Worm (Caenorhabditis elegans) whole organism, dauer: ENCODE measurements around the gene C50H2.4.

Experiments
- unc-62 ChIP-seq: sonication (generic microtip); optimal IDR thresholded peaks from 2 replicates; lab custom pipeline; 2017; ENCODE audit warnings: missing biosample characterization, missing genetic modification reagents, missing genetic modification characterization

Gene C50H2.4

DNA sequence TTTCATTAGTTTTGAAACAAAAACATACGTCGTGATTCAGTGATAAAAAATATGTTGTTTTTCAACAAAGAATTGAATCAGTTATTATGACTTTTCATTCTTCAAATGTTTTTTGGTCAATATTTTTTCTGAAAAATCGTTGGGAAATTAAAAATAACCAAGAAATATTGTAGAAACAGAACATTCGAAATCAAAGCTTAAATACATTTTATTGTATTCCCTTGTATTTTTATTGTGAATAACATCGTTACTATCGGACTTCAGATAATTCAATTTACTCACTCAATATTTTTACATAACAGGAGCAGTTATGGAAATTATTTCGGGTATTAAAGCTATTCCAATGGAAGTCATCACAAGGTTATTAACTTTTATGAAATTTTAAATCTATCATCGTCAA lies at the start of gene C50H2.4:
Gene C50H2.4 (plus strand): TSS at position 301 of the 400 bp plus-strand sequence.
- TF ChIP-seq unc-62 (GFP tag; lab: Kevin White, UChicago), result no peak

DNA sequence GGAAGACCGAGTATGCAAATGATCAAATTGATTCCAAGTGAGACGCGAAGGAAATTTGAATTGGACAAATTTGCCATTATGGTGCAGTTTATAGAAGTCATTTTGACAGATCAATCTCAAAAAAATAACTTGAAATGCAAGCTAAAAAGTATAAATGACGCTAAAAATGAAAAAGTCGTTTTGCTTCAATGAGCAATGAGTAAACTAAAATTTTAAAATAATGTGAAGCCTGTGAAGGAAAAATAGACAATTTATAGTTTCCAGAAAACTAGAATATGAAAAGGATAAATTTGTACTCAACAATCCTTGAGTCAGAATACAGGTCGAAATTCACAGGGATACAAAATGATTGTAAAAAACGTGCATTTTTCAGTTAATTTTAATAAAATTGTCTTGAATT lies 48.5 kb upstream of the C50H2.4 start, which contains the start of gene srab-17:
Gene srab-17 (minus strand): TSS at position 101 of the 400 bp plus-strand sequence.
- no peak for TF ChIP-seq unc-62 (GFP tag; lab: Kevin White, UChicago)

DNA sequence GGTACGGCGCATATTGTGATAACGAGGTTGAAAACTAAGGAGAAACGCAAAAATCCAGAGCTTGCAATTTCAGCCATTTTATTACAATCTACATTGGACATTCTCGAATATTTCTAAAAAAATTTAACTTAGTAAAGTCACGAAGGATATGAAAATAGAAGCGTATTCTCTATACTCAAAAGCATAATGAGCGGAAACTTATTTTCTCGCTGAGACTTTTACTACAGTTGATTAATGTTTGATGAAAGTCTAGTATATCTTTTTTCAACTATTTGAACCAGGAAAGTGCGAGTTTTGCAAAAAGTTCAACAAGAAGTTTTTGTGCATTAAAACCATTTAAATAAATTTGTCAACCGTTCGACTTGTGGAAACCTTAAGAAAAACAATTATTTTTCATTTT lies 45.4 kb upstream of the C50H2.4 start, which contains the start of gene srab-18:
Gene srab-18 (minus strand): TSS at position 101 of the 400 bp plus-strand sequence.
- TF ChIP-seq unc-62 (GFP tag; lab: Kevin White, UChicago), result no peak

DNA sequence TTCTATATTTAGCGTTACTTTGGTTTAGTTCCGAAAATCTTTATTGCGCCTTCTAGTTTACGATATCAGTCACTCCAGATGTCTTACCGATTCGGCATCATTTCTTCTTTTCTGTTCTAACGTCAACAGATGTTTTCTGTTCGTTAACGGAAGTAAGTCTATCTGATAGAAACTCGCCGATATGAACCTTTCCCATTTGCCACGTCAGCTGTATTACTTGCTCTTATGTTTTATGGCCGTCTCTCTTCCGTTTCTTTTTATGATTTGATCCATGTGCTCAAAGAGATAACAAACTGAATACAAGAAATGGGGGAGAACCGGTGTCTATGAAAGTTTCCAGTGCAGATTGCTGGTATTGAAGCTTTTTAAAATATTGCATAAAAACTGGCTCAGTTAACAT lies 37.4 kb upstream of the C50H2.4 start, which contains the start of gene srab-26:
Gene srab-26 (minus strand): TSS at position 101 of the 400 bp plus-strand sequence.
- no peak for TF ChIP-seq unc-62 (GFP tag; lab: Kevin White, UChicago)

DNA sequence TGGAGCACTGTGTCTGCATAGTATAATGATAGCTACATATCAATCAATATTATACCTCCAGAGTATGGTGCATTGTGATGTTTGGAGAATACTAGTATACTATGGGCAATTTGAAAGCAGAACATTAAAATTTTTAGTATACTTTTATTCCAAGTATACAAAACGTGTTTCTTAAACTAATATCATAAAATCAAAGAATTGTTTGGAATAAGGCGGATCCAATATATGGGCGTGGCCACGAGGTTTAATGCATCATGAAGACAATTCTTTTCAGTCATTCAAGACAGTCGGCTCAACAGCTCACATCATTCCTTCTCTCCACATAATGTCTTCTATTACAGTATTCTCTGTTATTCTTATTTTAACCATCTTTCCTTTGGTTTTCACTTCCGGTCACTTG lies 36.9 kb upstream of the C50H2.4 start, which contains the start of gene sdz-31:
Gene sdz-31 (plus strand): TSS at position 301 of the 400 bp plus-strand sequence.
- TF ChIP-seq unc-62 (GFP tag; lab: Kevin White, UChicago), result no peak

DNA sequence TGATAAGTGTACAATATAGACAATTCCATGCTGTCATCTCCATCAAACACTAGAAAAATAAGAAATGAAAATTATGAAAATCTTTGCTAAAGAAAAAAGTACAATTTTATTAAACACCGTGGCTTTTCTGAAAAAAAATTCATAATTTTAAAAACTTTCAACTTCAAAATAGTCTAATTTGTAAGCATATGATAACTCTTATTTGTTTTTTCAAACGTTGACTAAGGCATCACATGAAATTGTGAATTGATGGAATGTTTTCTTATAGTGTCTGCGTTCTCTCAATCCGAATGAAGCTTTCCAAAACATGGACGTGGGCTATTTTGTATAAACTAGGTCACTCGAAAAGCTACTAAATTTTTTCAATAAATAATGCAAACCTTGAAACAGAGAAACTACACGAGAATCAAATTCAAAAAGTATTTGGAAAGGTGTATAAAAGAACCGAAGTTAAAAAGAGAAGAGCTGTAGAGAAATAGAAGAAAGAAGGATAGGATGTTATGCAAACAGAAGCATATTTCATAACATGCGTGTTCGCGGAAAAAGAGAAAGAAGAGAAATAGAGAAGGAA lies 30.8 kb upstream of the C50H2.4 start, which contains the start of gene clp-9:
Gene clp-9 (minus strand): TSS at position 51 of the 571 bp plus-strand sequence.
- TF ChIP-seq unc-62 (GFP tag; lab: Kevin White, UChicago), result no peak

DNA sequence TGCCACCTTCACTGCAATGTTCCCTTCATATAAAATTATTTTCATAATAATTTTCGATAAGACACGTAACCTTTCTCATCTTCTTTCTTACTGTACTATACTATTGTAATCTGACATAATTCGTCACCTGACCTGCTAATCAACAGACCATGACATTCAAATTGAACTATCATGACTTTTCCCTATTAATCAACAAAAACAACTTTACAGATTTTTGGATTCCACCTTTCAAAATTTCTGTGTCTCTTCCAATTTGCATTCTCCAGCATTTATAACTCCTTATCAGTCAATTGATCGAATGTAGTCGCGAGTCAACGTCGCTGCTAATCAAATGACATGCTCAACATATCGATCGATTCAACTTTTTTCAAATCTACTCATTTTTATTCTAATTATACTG lies 27.1 kb upstream of the C50H2.4 start, which contains the start of gene fshr-1:
Gene fshr-1 (plus strand): TSS at position 209 of the 400 bp plus-strand sequence.
- TF ChIP-seq unc-62 (GFP tag; lab: Kevin White, UChicago), result no peak

DNA sequence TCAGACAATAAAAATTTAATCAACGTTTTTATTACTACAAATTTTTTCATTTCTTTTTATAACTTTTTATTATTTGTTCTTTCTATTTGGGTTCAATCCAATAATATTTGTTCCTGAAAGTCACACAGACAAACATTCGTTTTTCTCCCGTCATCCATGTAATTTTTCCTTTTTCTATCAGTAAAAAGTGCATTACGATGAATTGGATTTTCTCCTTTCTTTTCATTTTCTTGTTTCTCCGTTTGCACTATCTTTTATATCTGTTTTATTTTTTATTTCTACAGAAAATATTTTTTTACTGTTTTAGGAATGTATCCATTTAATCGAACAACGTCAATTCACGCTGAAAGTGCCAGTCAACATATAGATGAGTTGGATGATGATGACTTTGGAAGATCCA lies 17.5 kb upstream of the C50H2.4 start, which contains the start of gene egl-47:
Gene egl-47 (plus strand): TSS at position 301 of the 400 bp plus-strand sequence.
- no peak for TF ChIP-seq unc-62 (GFP tag; lab: Kevin White, UChicago)

DNA sequence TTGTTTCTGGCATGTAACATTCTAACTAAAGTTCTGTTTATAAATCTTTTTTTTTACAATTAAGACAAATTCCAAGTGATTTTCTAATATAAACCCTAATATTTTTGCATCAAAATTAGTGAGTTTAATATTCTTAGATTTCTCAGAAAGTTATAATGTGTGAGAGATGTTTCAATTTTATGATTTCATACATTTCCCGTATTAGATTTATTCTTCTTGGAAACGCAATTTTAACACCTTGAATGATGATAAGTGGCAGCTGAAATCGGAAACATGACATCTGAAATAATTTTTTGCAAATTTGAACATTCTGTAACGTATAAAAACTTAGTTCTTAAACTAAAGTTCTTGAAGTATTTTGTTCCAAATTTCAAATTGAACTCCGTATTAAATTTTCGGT lies 15.6 kb upstream of the C50H2.4 start:
- no peak for TF ChIP-seq unc-62 (GFP tag; lab: Kevin White, UChicago)

DNA sequence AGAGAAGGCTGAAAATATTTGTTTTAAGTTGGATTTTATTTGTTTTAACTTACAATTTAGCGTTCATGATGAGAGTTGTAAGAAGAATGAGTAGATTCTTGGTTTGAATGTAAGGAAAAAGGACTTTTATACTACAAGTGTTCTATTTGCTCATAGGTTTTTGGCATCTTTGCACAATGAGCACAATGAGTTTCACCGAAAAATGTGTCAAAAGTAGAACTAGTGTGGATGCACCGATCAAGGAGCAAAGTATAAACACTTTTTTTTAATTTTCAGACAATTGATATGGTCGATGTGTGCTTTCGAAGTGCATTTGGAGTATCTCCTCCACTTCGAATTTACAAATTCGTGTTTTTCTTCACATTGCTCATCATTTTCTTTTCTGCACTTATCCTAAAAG lies 10.7 kb upstream of the C50H2.4 start, which contains the start of gene fipr-11:
Gene fipr-11 (minus strand): TSS at position 101 of the 400 bp plus-strand sequence.
- TF ChIP-seq unc-62 (GFP tag; lab: Kevin White, UChicago), result no peak

DNA sequence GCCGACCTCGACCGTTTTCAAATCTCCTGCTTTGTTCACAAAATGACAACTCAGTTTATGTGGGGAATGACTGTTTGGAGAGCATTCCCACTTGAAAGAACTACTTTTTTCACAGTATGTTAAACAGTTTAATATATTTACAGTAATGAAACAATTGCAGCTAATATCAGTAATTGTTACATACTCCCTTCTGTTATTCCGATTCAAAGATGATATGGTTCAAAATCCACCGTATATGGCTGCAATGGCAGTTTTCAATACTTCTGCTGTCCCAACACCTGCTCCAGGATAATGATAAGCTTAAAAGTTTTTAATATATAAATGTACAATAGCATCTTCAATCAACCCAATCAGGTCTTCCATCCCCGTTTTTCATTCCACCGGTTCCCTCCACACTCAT lies 9.6 kb upstream of the C50H2.4 start:
- TF ChIP-seq unc-62 (GFP tag; lab: Kevin White, UChicago), result no peak

DNA sequence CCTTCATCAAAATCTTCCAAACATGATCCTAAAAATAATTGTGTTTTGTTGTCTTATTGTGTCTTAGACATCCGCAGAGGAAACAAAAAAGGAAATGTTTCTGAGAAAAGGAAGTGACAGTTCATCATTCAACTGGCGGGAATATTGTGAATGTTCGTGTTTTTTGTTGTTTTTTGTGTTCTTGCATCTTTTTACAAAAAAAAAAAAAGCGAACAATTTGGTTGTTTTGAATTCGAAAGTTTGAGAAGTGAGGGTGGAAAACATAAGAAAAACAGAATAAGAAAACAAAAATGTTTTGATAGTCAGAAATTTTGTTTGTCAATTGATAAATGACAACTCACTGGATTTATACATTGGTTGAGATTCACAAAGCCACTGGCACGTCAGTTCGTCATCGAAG lies 7.1 kb upstream of the C50H2.4 start:
- TF ChIP-seq unc-62 (GFP tag; lab: Kevin White, UChicago), result no peak

DNA sequence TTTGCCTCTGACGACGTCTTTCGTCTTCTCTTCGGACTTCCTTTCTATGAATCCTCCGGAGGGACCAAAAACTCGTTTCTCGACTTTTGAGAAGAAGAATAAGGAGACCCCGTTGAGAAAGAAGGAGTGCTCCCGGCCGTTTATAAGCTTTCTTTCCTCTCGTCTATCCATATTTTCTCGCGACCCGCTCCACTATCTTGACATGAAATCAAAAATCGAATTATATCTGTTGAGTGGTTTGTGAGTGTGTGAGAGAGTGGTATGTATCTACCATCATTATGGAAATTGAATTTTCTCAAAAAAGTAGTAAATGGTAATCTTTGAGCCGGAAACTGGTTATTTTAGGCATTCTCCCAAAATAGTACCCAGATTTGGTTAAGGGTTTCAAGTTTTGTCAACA lies 5.6 kb upstream of the C50H2.4 start:
- TF ChIP-seq unc-62 (GFP tag; lab: Kevin White, UChicago), result no peak

DNA sequence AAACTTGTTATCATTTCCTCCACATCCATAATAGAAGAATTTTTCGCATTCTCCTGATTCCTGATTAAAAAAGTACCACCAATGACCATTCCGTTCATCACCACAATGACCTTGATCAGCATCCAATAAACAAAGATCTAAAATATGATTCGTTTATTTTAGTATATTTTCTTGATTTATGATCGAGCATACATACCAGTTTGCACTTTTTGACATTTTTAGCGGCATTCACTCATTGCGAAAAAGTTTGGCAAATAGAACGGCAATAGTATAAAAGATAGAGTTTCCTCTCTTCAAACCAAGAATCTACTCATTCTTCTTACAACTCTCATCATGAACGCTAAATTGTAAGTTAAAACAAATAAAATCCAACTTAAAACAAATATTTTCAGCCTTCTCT lies 2.9 kb upstream of the C50H2.4 start, which contains the start of gene fipr-10:
Gene fipr-10 (plus strand): TSS at position 301 of the 400 bp plus-strand sequence.
- no peak for TF ChIP-seq unc-62 (GFP tag; lab: Kevin White, UChicago)

DNA sequence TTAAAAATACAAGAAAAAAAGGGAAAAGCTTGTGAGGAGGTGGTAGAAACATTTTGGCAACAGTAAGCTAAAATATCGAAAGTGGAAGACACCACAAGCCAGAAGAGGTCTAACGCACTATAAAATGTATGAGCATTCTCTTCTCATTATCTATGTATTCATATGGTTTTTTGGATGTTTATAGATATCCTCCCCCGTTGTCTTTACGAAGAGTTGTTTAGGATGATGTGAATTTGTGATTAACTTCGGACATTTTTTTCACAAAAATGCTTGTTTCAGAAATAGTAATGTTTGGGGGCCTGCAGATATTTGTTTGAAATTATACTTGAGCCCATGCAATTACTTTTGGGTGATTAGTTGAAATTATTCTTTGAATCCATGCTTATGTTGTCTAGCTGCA lies 1.7 kb upstream of the C50H2.4 start, which contains the start of gene mec-9:
Gene mec-9 (minus strand): TSS at position 101 of the 400 bp plus-strand sequence.
- no peak for TF ChIP-seq unc-62 (GFP tag; lab: Kevin White, UChicago)

DNA sequence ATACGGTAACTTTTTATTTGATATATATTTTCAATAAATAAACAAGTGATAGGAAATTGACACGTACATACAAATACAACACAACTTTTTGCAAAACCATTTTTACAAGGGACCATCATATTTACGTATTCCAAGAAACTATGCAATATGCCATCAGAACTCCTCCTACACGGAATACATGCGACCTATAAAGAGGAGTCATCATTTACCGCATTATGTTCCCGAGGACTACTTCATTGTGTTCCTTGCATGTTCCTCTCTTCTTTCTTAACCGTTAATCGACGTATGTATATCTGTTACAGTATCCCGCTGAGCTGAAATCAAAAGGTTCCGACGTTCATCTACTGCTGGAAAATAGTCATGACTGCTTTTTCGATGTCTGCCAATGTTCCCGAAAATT lies 1.6 kb downstream of the C50H2.4 start, which contains the start of gene C50H2.5:
Gene C50H2.5 (plus strand): TSS at position 301 of the 400 bp plus-strand sequence.
- no peak for TF ChIP-seq unc-62 (GFP tag; lab: Kevin White, UChicago)

DNA sequence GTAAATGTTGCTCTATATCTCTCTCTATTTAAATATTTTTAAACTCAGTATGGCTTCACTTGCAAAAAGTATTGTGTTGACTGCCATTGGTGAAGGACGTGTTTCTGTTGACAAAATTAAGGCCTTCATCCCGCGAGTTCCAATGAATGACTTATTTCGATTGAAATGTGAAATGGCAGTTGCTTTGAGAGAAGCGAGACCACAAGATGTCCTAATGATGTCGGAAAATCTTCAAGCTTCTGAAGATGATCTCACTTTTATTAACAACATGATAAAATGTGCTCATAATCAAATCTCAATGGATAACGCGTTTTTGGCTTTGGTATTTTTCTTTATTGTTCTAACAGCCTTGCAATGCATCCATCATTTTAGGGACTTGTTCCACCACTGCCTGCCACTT lies 4.5 kb downstream of the C50H2.4 start, which contains the start of gene ceh-75:
Gene ceh-75 (plus strand): TSS at position 50 of the 400 bp plus-strand sequence.
- no peak for TF ChIP-seq unc-62 (GFP tag; lab: Kevin White, UChicago)
